Fruit fly (Drosophila melanogaster) whole organism, wandering third instar larva: ENCODE data around the gene Tk.

Experiments
- Dfd ChIP-seq: fragments of >200 bp; optimal IDR thresholded peaks from 2 replicates; lab custom pipeline; 2017; ENCODE audit warnings: missing biosample characterization, missing genetic modification characterization
- Mio ChIP-seq: sonication (Bioruptor generic); optimal IDR thresholded peaks from 2 replicates; lab custom pipeline; 2016; ENCODE audit warnings: missing biosample characterization, missing genetic modification characterization
- Sp1 ChIP-seq: fragments of 200-800 bp; sonication (Bioruptor generic); optimal IDR thresholded peaks from 3 replicates; lab custom pipeline; 2019; ENCODE audit warnings: missing biosample characterization, mild to moderate bottlenecking, missing genetic modification characterization, moderate library complexity
- fru ChIP-seq: fragments of 200-800 bp; sonication (Bioruptor generic); optimal IDR thresholded peaks from 3 replicates; lab custom pipeline; 2016; ENCODE audit warnings: missing biosample characterization, mild to moderate bottlenecking, missing genetic modification characterization

DNA sequence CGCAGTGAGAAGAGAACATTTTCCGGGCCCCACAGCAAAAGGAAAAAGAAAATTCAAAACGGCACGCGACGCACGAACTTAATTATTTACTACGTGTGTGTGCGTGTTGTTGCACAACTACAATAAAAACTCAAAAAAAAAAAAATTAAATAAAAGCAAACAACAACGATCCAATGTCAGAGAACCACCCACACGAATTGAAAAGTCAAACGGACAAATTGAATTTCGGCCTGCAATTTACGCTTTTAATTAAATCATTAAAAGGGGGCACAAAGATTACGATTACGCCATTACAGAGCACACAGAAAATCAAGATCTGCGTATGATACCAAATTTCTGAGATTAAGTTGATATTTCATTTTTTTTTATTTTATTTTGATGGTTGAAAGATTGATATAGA is 57.3 kb downstream of the Tk start:
- TF ChIP-seq Dfd (GFP tag; lab: Kevin White, UChicago) (no peak), fru (GFP tag; lab: Kevin White, UChicago) (no peak), Mio (GFP tag; lab: Kevin White, UChicago) (no peak), Sp1 (GFP tag; lab: Kevin White, UChicago) (no peak)
